Worm (Caenorhabditis elegans) whole organism, L1 larva: Measurements from ENCODE around the gene F10G7.12.

Experiments
- blmp-1 ChIP-seq: fragments of 150-350 bp; optimal IDR thresholded peaks from 2 replicates; lab custom pipeline; 2014; ENCODE audit warnings: missing biosample characterization, missing genetic modification characterization
- ces-1 ChIP-seq: fragments of 150-350 bp; optimal IDR thresholded peaks from 2 replicates; lab custom pipeline; 2014; ENCODE audit warnings: missing biosample characterization, missing genetic modification reagents, missing genetic modification characterization
- nhr-11 ChIP-seq: fragments of 150-350 bp; optimal IDR thresholded peaks from 2 replicates; lab custom pipeline; 2014; ENCODE audit warnings: missing biosample characterization, missing genetic modification characterization
- nhr-237 ChIP-seq: fragments of 150-350 bp; optimal IDR thresholded peaks from 2 replicates; lab custom pipeline; 2014; ENCODE audit warnings: missing biosample characterization, missing genetic modification characterization
- nhr-76 ChIP-seq: sonication (generic microtip); optimal IDR thresholded peaks from 2 replicates; lab custom pipeline; 2017; ENCODE audit warnings: missing biosample characterization, missing genetic modification characterization
- nhr-84 ChIP-seq: sonication (generic microtip); optimal IDR thresholded peaks from 2 replicates; lab custom pipeline; 2017; ENCODE audit warnings: missing biosample characterization, missing genetic modification characterization
- skn-1 ChIP-seq: fragments of 150-350 bp; optimal IDR thresholded peaks from 2 replicates; lab custom pipeline; 2014; ENCODE audit warnings: missing biosample characterization, missing genetic modification characterization
- snpc-4 ChIP-seq: fragments of 150-350 bp; optimal IDR thresholded peaks from 2 replicates; lab custom pipeline; 2014; ENCODE audit warnings: missing biosample characterization, missing genetic modification characterization
- tbx-2 ChIP-seq: sonication (generic microtip); optimal IDR thresholded peaks from 2 replicates; lab custom pipeline; 2016; ENCODE audit warnings: missing genetic modification characterization, missing compliant biosample characterization
- unc-62 ChIP-seq: fragments of 150-350 bp; optimal IDR thresholded peaks from 2 replicates; lab custom pipeline; 2014; ENCODE audit warnings: missing biosample characterization, missing genetic modification reagents, missing genetic modification characterization

DNA sequence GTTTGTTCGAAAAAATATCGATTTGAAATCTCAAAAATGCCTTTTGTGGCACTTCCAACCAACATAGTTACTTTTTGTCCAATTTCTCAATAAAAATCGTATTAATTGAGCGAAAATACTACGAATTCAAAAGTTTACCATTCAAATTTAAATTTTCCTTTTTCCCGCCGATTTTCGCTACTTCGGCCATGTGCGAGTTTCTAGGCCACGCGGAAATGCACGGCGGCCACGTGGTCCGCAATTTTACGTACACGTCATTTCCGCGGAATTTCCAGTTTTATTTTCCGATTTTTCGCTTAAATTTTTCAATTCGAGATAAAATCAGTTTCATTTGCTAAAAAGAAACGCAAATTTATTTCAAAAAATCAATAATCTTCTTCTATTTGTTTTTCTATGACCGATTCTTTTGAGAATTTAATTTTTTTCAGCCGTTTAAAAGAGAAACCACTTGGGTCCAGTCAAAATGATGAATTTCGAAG lies 50.4 kb downstream of the F10G7.12 start, which contains the start of gene eas-1:
- TF ChIP-seq skn-1 (peak; percentile 78), blmp-1 (peak; percentile 73), nhr-11 (no peak), unc-62 (GFP tag; lab: Kevin White, UChicago) (no peak), ces-1 (GFP tag; lab: Kevin White, UChicago) (no peak), nhr-237 (tag; lab: Kevin White, UChicago) (peak; percentile 26), nhr-84 (tag; lab: Kevin White, UChicago) (no peak), tbx-2 (tag; lab: Kevin White, UChicago) (peak; percentile 91), snpc-4 (peak; percentile 67), nhr-76 (tag; lab: Kevin White, UChicago) (no peak)
